Worm (Caenorhabditis elegans) whole organism, L3 larva: Measurements from ENCODE around the gene ZK596.3.

ENCODE experiments used
- ZK546.5 ChIP-seq: sonication (generic microtip); optimal IDR thresholded peaks from 2 replicates; lab custom pipeline; 2017; ENCODE audit warnings: missing biosample characterization, missing genetic modification characterization
- elt-2 ChIP-seq: sonication (generic microtip); optimal IDR thresholded peaks from 2 replicates; lab custom pipeline; 2016; ENCODE audit warnings: missing genetic modification reagents, mild to moderate bottlenecking, missing genetic modification characterization, missing compliant biosample characterization
- elt-3 ChIP-seq, 3 experiments: fragments of 150-350 bp in 1 of 3; sonication (generic microtip) in 2 of 3; optimal IDR thresholded peaks; 2 replicates in 2 of 3; 4 replicates in 1 of 3; lab custom pipeline; 2014 to 2017; ENCODE audit warnings: missing biosample characterization in 3 of 3, missing genetic modification characterization in 3 of 3
- eor-1 ChIP-seq, 2 experiments: fragments of 150-350 bp; optimal IDR thresholded peaks; 2 replicates each; lab custom pipeline; 2014 to 2018; ENCODE audit warnings: missing biosample characterization in 2 of 2, missing genetic modification characterization in 2 of 2
- lin-15B ChIP-seq: fragments of 150-350 bp; optimal IDR thresholded peaks from 2 replicates; lab custom pipeline; 2014; ENCODE audit warnings: missing biosample characterization, missing genetic modification characterization
- nfya-1 ChIP-seq: sonication (generic microtip); optimal IDR thresholded peaks from 2 replicates; lab custom pipeline; 2017; ENCODE audit warnings: missing genetic modification characterization, mild to moderate bottlenecking, missing compliant biosample characterization, antibody characterized with exemption, moderate library complexity; ENCODE audit not compliant: insufficient read depth
- nhr-237 ChIP-seq: fragments of 150-350 bp; optimal IDR thresholded peaks from 2 replicates; lab custom pipeline; 2014; ENCODE audit warnings: missing biosample characterization, missing genetic modification characterization
- nhr-28 ChIP-seq: fragments of 150-350 bp; optimal IDR thresholded peaks from 2 replicates; lab custom pipeline; 2014; ENCODE audit warnings: missing biosample characterization, missing genetic modification characterization
- nhr-76 ChIP-seq: fragments of 150-350 bp; sonication (generic microtip); optimal IDR thresholded peaks from 5 replicates; lab custom pipeline; 2014; ENCODE audit warnings: missing biosample characterization, missing genetic modification characterization
- nhr-77 ChIP-seq: fragments of 150-350 bp; optimal IDR thresholded peaks from 2 replicates; lab custom pipeline; 2014; ENCODE audit warnings: missing biosample characterization, missing genetic modification characterization
- pha-4 ChIP-seq: fragments of 150-350 bp; optimal IDR thresholded peaks from 2 replicates; lab custom pipeline; 2014; ENCODE audit warnings: missing biosample characterization, missing genetic modification reagents, missing genetic modification characterization
- skn-1 ChIP-seq: fragments of 150-350 bp; optimal IDR thresholded peaks from 2 replicates; lab custom pipeline; 2014; ENCODE audit warnings: missing biosample characterization, missing genetic modification characterization
- tbx-2 ChIP-seq: sonication (generic microtip); optimal IDR thresholded peaks from 2 replicates; lab custom pipeline; 2016; ENCODE audit warnings: mild to moderate bottlenecking, missing genetic modification characterization, missing compliant biosample characterization
- unc-62 ChIP-seq: fragments of 150-350 bp; sonication (generic microtip); optimal IDR thresholded peaks from 4 replicates; lab custom pipeline; 2014; ENCODE audit warnings: missing biosample characterization, missing genetic modification reagents, missing genetic modification characterization

DNA sequence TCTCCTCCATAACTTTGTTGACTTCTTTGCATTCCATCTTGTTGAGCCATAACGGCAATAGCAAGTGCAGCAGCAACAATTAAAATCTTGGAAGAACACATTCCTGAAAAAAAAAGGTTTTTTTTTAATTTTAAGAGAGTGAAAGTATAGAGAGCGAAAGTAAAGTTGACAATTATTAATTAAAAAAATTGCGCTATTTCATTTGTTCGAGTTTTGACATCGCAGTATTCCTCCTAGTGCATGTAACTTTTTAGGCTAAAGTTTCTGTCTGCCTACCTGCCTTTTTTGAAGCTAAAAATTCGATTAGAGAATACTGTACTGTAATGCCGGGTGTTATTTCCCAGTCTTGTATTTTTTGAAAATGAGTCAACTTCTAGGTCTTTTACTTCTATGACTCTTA, 12.2 kb downstream of the ZK596.3 start, which contains the start of gene srlf-12:
- TF ChIP-seq nhr-237 (tag; lab: Kevin White, UChicago), result no peak
- no peak for TF ChIP-seq skn-1 (tag; lab: Kevin White, UChicago)
- no peak for TF ChIP-seq lin-15B (tag; lab: Kevin White, UChicago)
- TF ChIP-seq eor-1 (tag; optimal IDR thresholded peaks at IDR 0.05; lab: Kevin White, UChicago), result no peak
- no peak for TF ChIP-seq pha-4 (tag; lab: Kevin White, UChicago)
- no peak for TF ChIP-seq ZK546.5 (tag; lab: Kevin White, UChicago)
- no peak for TF ChIP-seq nhr-77 (tag; lab: Kevin White, UChicago)
- TF ChIP-seq elt-3 (tag; optimal IDR thresholded peaks at IDR 0.05; lab: Kevin White, UChicago), result no peak
- TF ChIP-seq nhr-28 (tag; lab: Kevin White, UChicago), result no peak
- no peak for TF ChIP-seq nfya-1
- no peak for TF ChIP-seq unc-62
- TF ChIP-seq elt-2 (tag; lab: Kevin White, UChicago), result no peak
- no peak for TF ChIP-seq nhr-76
- no peak for TF ChIP-seq tbx-2
